Worm (Caenorhabditis elegans) whole organism, young adult: ENCODE measurements around the gene F14H3.14.
A peak's percentile ranks its signal among the peaks of the same experiment; 100 is the strongest.

Experiments used
- B0019.2 ChIP-seq: fragments of 200-800 bp; sonication (Bioruptor generic); conservative IDR thresholded peaks from 2 replicates; pipeline ENCODE4 v1.3.6; 2022; ENCODE audit warnings: missing genetic modification reagents, missing genetic modification characterization, missing compliant biosample characterization
- B0035.1 ChIP-seq: sonication (generic microtip); optimal IDR thresholded peaks from 2 replicates; lab custom pipeline; 2016; ENCODE audit warnings: missing genetic modification characterization, mild to moderate bottlenecking, missing compliant biosample characterization, missing genotype, missing genetic modification reagents
- F37B4.10 ChIP-seq: fragments of 200-800 bp; sonication (Bioruptor generic); IDR thresholded peaks from 2 replicates; pipeline ENCODE4 v1.3.6; 2022; ENCODE audit warnings: missing genetic modification characterization, missing compliant biosample characterization
- F39B2.1 ChIP-seq: fragments of 200-800 bp; sonication (Bioruptor generic); IDR thresholded peaks from 2 replicates; pipeline ENCODE4 v1.3.6; 2022; ENCODE audit warnings: missing genetic modification reagents, missing genetic modification characterization, missing compliant biosample characterization
- K11D2.4 ChIP-seq: fragments of 200-800 bp; sonication (Bioruptor generic); IDR thresholded peaks from 2 replicates; pipeline ENCODE4 v1.3.6; 2022; ENCODE audit warnings: missing genetic modification reagents, missing genetic modification characterization, missing compliant biosample characterization
- T07F8.4 ChIP-seq: sonication (generic microtip); optimal IDR thresholded peaks from 2 replicates; lab custom pipeline; 2016; ENCODE audit warnings: mild to moderate bottlenecking, missing genetic modification characterization, moderate library complexity, missing compliant biosample characterization
- T26A5.8 ChIP-seq: sonication (generic microtip); optimal IDR thresholded peaks from 2 replicates; lab custom pipeline; 2016; ENCODE audit warnings: missing genetic modification characterization, missing compliant biosample characterization
- Y53F4B.3 ChIP-seq: fragments of 200-800 bp; sonication (Bioruptor generic); IDR thresholded peaks from 2 replicates; pipeline ENCODE4 v1.3.6; 2022; ENCODE audit warnings: missing genetic modification reagents, missing genetic modification characterization, missing compliant biosample characterization
- ZK185.1 ChIP-seq: sonication (generic microtip); optimal IDR thresholded peaks from 2 replicates; lab custom pipeline; 2016; ENCODE audit warnings: mild to moderate bottlenecking, missing genetic modification characterization, missing compliant biosample characterization; ENCODE audit not compliant: poor library complexity, severe bottlenecking
- athp-1 ChIP-seq: sonication (generic microtip); optimal IDR thresholded peaks from 2 replicates; lab custom pipeline; 2017; ENCODE audit warnings: mild to moderate bottlenecking, missing genetic modification characterization, missing compliant biosample characterization
- bed-2 ChIP-seq: fragments of 200-800 bp; sonication (Bioruptor generic); IDR thresholded peaks from 2 replicates; pipeline ENCODE4 v1.3.6; 2022; ENCODE audit warnings: missing genetic modification reagents, missing genetic modification characterization, missing compliant biosample characterization
- ceh-27 ChIP-seq: fragments of 200-800 bp; sonication (Bioruptor generic); optimal IDR thresholded peaks from 2 replicates; lab custom pipeline; 2018; ENCODE audit warnings: mild to moderate bottlenecking, missing genetic modification characterization, moderate library complexity, missing compliant biosample characterization
- ceh-40 ChIP-seq: fragments of 200-800 bp; sonication (Bioruptor generic); IDR thresholded peaks from 2 replicates; pipeline ENCODE4 v1.3.6; 2022; ENCODE audit warnings: missing genetic modification characterization, missing compliant biosample characterization
- ceh-91 ChIP-seq: fragments of 200-800 bp; sonication (Bioruptor generic); IDR thresholded peaks from 2 replicates; pipeline ENCODE4 v1.3.6; 2022; ENCODE audit warnings: missing genetic modification reagents, missing genetic modification characterization, missing compliant biosample characterization
- chd-7 ChIP-seq: sonication (generic microtip); optimal IDR thresholded peaks from 2 replicates; lab custom pipeline; 2016; ENCODE audit warnings: mild to moderate bottlenecking, missing genetic modification characterization, moderate library complexity, missing compliant biosample characterization
- dox-1 ChIP-seq: fragments of 200-800 bp; sonication (Bioruptor generic); IDR thresholded peaks from 2 replicates; pipeline ENCODE4 v1.3.6; 2022; ENCODE audit warnings: missing genetic modification reagents, missing genetic modification characterization, missing compliant biosample characterization
- dpl-1 ChIP-seq: fragments of 150-350 bp; optimal IDR thresholded peaks from 2 replicates; lab custom pipeline; 2014; ENCODE audit warnings: missing biosample characterization, missing genetic modification reagents, missing genetic modification characterization
- efl-1 ChIP-seq: fragments of 150-350 bp; optimal IDR thresholded peaks from 2 replicates; lab custom pipeline; 2014; ENCODE audit warnings: missing biosample characterization, missing genetic modification reagents, missing genetic modification characterization
- egl-44 ChIP-seq: fragments of 200-800 bp; sonication (Bioruptor generic); IDR thresholded peaks from 2 replicates; pipeline ENCODE4 v1.3.6; 2022; ENCODE audit warnings: missing genetic modification reagents, missing genetic modification characterization, missing compliant biosample characterization
- ets-4 ChIP-seq: fragments of 200-800 bp; sonication (Bioruptor generic); optimal IDR thresholded peaks from 2 replicates; lab custom pipeline; 2018; ENCODE audit warnings: mild to moderate bottlenecking, missing genetic modification characterization, missing compliant biosample characterization
- gei-17 ChIP-seq: fragments of 200-800 bp; sonication (Bioruptor generic); optimal IDR thresholded peaks from 2 replicates; lab custom pipeline; 2018; ENCODE audit warnings: mild to moderate bottlenecking, missing genetic modification characterization, missing compliant biosample characterization
- him-1 ChIP-seq: sonication (generic microtip); optimal IDR thresholded peaks from 2 replicates; lab custom pipeline; 2016; ENCODE audit warnings: missing genotype, missing genetic modification reagents, missing genetic modification characterization, missing compliant biosample characterization
- hrde-1 ChIP-seq: sonication (generic microtip); optimal IDR thresholded peaks from 2 replicates; lab custom pipeline; 2016; ENCODE audit warnings: missing genetic modification characterization, mild to moderate bottlenecking, missing compliant biosample characterization, moderate library complexity, missing genotype, missing genetic modification reagents, borderline replicate concordance
- hsf-1 ChIP-seq: fragments of 200-800 bp; sonication (Bioruptor generic); IDR thresholded peaks from 2 replicates; pipeline ENCODE4 v1.3.6; 2022; ENCODE audit warnings: missing genetic modification reagents, missing genetic modification characterization, missing compliant biosample characterization
- lin-40 ChIP-seq: sonication (generic microtip); optimal IDR thresholded peaks from 2 replicates; lab custom pipeline; 2016; ENCODE audit warnings: missing genetic modification characterization, mild to moderate bottlenecking, missing compliant biosample characterization, missing genotype, missing genetic modification reagents
- lin-54 ChIP-seq: fragments of 200-800 bp; sonication (Bioruptor generic); optimal IDR thresholded peaks from 2 replicates; lab custom pipeline; 2018; ENCODE audit warnings: mild to moderate bottlenecking, missing genetic modification characterization, missing compliant biosample characterization
- lsl-1 ChIP-seq: fragments of 200-800 bp; sonication (Bioruptor generic); optimal IDR thresholded peaks from 2 replicates; lab custom pipeline; 2018; ENCODE audit warnings: mild to moderate bottlenecking, missing genetic modification characterization, moderate library complexity, missing compliant biosample characterization
- madf-10 ChIP-seq: sonication (generic microtip); optimal IDR thresholded peaks from 2 replicates; lab custom pipeline; 2016; ENCODE audit warnings: mild to moderate bottlenecking, missing genetic modification characterization, missing compliant biosample characterization
- madf-6 ChIP-seq: fragments of 200-800 bp; sonication (Bioruptor generic); IDR thresholded peaks from 2 replicates; pipeline ENCODE4 v1.3.6; 2022; ENCODE audit warnings: missing genetic modification reagents, missing genetic modification characterization, missing compliant biosample characterization
- mcd-1 ChIP-seq: fragments of 200-800 bp; sonication (Bioruptor generic); IDR thresholded peaks from 2 replicates; pipeline ENCODE4 v1.3.6; 2022; ENCODE audit warnings: missing genetic modification reagents, missing genetic modification characterization, missing compliant biosample characterization
- mel-28 ChIP-seq: sonication (generic microtip); optimal IDR thresholded peaks from 2 replicates; lab custom pipeline; 2016; ENCODE audit warnings: borderline replicate concordance, mild to moderate bottlenecking, missing genetic modification characterization, missing compliant biosample characterization
- mes-4 ChIP-seq: sonication (generic microtip); optimal IDR thresholded peaks from 2 replicates; lab custom pipeline; 2016; ENCODE audit warnings: missing genotype, missing genetic modification characterization, missing compliant biosample characterization
- nhr-80 ChIP-seq: sonication (generic microtip); optimal IDR thresholded peaks from 2 replicates; lab custom pipeline; 2016; ENCODE audit warnings: missing genetic modification characterization, missing compliant biosample characterization
- sdz-38 ChIP-seq: sonication (generic microtip); optimal IDR thresholded peaks from 2 replicates; lab custom pipeline; 2016; ENCODE audit warnings: missing genotype, missing genetic modification characterization, missing compliant biosample characterization
- snpc-3.4 ChIP-seq: sonication (generic microtip); optimal IDR thresholded peaks from 2 replicates; lab custom pipeline; 2017; ENCODE audit warnings: missing genetic modification characterization, mild to moderate bottlenecking, missing compliant biosample characterization, antibody characterized with exemption, moderate library complexity, missing genotype, missing genetic modification reagents
- somi-1 ChIP-seq: fragments of 200-800 bp; sonication (Bioruptor generic); optimal IDR thresholded peaks from 2 replicates; lab custom pipeline; 2018; ENCODE audit warnings: mild to moderate bottlenecking, missing genetic modification characterization, missing compliant biosample characterization
- unc-130 ChIP-seq: sonication (generic microtip); optimal IDR thresholded peaks from 2 replicates; lab custom pipeline; 2016; ENCODE audit warnings: missing genetic modification reagents, missing genetic modification characterization, missing compliant biosample characterization
- xnd-1 ChIP-seq: sonication (generic microtip); optimal IDR thresholded peaks from 2 replicates; lab custom pipeline; 2016; ENCODE audit warnings: missing genotype, missing genetic modification reagents, missing genetic modification characterization, missing compliant biosample characterization
- zfh-2 ChIP-seq: fragments of 200-800 bp; sonication (Bioruptor generic); conservative IDR thresholded peaks from 2 replicates; pipeline ENCODE4 v1.3.6; 2022; ENCODE audit warnings: missing genetic modification reagents, missing genetic modification characterization, missing compliant biosample characterization

Gene F14H3.14

DNA sequence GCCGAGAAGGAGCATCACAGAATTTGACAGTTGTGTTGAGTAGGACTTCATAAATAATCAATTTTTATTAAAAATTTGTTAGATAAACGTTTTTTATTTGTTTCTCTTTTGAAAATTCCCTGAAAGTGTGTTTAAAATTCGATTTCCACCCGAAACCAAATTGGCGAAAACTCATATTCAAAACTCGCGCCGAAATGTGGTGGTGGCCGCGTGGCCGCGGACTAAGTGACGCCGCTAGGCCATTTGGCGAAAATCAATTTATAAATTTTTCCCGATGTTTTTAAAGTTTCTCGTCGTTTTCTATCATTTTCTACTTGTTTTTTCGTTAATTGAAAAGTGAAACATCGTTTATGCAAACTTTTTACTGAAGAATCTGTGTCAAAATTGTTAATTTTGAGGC is 40.1 kb downstream of the F14H3.14 start:
- TF ChIP-seq somi-1 (GFP tag; lab: Kevin White, UChicago) (no peak), hrde-1 (tag; lab: Kevin White, UChicago) (no peak), xnd-1 (tag; lab: Kevin White, UChicago) (no peak), Y53F4B.3 (GFP tag; lab: Robert Waterston, UW) (no peak), ceh-27 (GFP tag; lab: Kevin White, UChicago) (peak; percentile 62), snpc-3.4 (tag; lab: Kevin White, UChicago) (no peak), madf-10 (tag; lab: Kevin White, UChicago) (no peak), lin-54 (peak; percentile 90), egl-44 (GFP tag; lab: Robert Waterston, UW) (0 out of 2 replicates have a peak, but pooled peaks have one; percentile 25), mcd-1 (GFP tag; lab: Robert Waterston, UW) (no peak), dpl-1 (GFP tag; lab: Kevin White, UChicago) (peak; percentile 59), lsl-1 (GFP tag; lab: Kevin White, UChicago) (peak; percentile 16), efl-1 (GFP tag; lab: Kevin White, UChicago) (peak; percentile 59), mel-28 (tag; lab: Kevin White, UChicago) (no peak), ZK185.1 (tag; lab: Kevin White, UChicago) (peak; percentile 47), F39B2.1 (GFP tag; lab: Robert Waterston, UW) (no peak), dox-1 (GFP tag; lab: Robert Waterston, UW) (0 out of 2 replicates have a peak, but pooled peaks have one; percentile 26), gei-17 (GFP tag; lab: Kevin White, UChicago) (no peak), mes-4 (no peak), hsf-1 (GFP tag; lab: Robert Waterston, UW) (no peak)
- TF ChIP-seq, all 124 proteins: peak for 8

DNA sequence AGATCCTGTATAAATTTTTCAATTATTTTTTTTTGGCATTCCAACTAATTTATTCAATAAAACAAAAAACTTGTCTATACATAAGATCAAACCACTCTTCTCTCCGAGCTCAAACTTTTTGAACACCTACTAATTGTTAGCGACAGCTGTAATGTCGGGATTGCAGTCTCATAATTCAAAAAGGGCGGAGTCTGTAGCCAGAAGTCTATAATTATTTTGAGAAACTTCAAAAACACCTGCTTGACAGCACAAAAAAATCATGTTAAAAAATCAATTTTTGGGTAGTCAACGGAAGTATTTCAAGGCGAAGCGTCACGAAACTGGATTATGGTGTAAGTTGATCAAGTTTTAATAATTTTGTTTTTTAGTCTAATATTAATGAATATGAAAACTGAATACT is 42.6 kb downstream of the F14H3.14 start, which contains the start of gene srx-44:
TSS of gene srx-44 (plus strand) at position 301 of the 400 bp plus-strand sequence.
- TF ChIP-seq F37B4.10 (GFP tag; lab: Robert Waterston, UW) (no peak), dpl-1 (GFP tag; lab: Kevin White, UChicago) (no peak), T07F8.4 (tag; lab: Kevin White, UChicago) (no peak), sdz-38 (tag; lab: Kevin White, UChicago) (no peak), him-1 (no peak), B0019.2 (no peak), athp-1 (tag; lab: Kevin White, UChicago) (no peak), ceh-91 (GFP tag; lab: Robert Waterston, UW) (no peak), bed-2 (no peak), K11D2.4 (GFP tag; lab: Robert Waterston, UW) (no peak), ceh-40 (GFP tag; lab: Robert Waterston, UW) (no peak), madf-6 (GFP tag; lab: Robert Waterston, UW) (no peak), zfh-2 (GFP tag; lab: Robert Waterston, UW) (no peak)

DNA sequence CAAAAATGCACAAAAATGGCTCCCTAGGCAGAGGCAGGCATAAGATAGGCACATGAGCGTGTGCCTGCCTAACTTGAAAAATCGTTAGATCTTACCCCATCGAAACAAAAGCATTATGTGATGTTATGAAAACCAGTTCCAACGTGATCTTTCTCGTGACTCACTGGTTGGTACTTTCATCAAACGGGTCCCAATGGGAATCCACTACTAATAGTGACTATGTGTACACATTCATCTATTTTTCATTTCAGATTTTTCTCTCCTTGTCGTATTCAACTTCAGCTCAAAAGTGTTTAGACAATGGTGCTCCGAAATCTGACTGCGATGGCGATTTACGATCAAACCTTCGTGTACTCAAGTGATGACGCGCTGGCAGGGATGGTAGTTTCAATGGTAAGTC is 45.0 kb downstream of the F14H3.14 start, which contains the start of gene srx-43:
TSS of gene srx-43 (plus strand) at position 301 of the 400 bp plus-strand sequence.
- TF ChIP-seq ets-4 (GFP tag; lab: Kevin White, UChicago) (no peak), lin-40 (tag; lab: Kevin White, UChicago) (no peak), ceh-40 (GFP tag; lab: Robert Waterston, UW) (no peak)

DNA sequence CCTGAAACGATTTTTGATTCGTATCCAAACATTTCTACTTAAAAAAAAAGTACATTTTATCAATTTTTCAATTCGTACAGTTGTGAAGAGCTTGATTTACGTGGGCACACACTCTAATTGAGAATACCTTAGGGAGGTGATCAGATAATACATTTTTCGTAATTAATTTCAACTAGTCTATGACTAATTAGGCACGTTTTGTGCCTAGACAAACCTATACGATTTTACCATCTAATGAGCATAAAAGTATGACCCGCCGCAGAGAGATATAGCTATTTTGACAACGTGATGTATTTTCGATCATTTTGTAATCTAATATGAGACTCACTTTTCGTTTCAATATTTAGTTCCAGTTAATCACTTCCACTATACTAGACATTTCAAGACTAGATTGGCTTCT is 45.7 kb downstream of the F14H3.14 start:
- no peak for TF ChIP-seq B0035.1 (tag; lab: Kevin White, UChicago)
- no peak for TF ChIP-seq unc-130 (GFP tag; lab: Kevin White, UChicago)
- no peak for TF ChIP-seq nhr-80
- TF ChIP-seq chd-7 (tag; lab: Kevin White, UChicago), result no peak
- no peak for TF ChIP-seq T26A5.8 (tag; lab: Kevin White, UChicago)
